Worm (Caenorhabditis elegans) whole organism, L2 larva: ENCODE data around the gene rsks-1.
A peak's percentile ranks its signal among the peaks of the same experiment; 100 is the strongest.

Experiments
- ZK546.5 ChIP-seq: sonication (generic microtip); optimal IDR thresholded peaks from 2 replicates; lab custom pipeline; 2017; ENCODE audit warnings: missing biosample characterization, missing genetic modification characterization
- aly-2 ChIP-seq: fragments of 150-350 bp; optimal IDR thresholded peaks from 2 replicates; lab custom pipeline; 2014; ENCODE audit warnings: missing biosample characterization, missing genetic modification characterization
- mab-5 ChIP-seq: fragments of 150-350 bp; optimal IDR thresholded peaks from 2 replicates; lab custom pipeline; 2014; ENCODE audit warnings: missing biosample characterization, missing genetic modification characterization
- nhr-237 ChIP-seq: fragments of 150-350 bp; optimal IDR thresholded peaks from 2 replicates; lab custom pipeline; 2014; ENCODE audit warnings: missing biosample characterization, missing genetic modification characterization
- skn-1 ChIP-seq: sonication (generic microtip); optimal IDR thresholded peaks from 2 replicates; lab custom pipeline; 2017; ENCODE audit warnings: missing biosample characterization, missing genetic modification characterization
- sma-3 ChIP-seq: sonication (generic microtip); optimal IDR thresholded peaks from 2 replicates; lab custom pipeline; 2016; ENCODE audit warnings: missing genetic modification reagents, missing genetic modification characterization, missing compliant biosample characterization
- unc-39 ChIP-seq: fragments of 150-350 bp; optimal IDR thresholded peaks from 2 replicates; lab custom pipeline; 2014; ENCODE audit warnings: missing biosample characterization, missing genetic modification characterization
- ztf-11 ChIP-seq: sonication (generic microtip); optimal IDR thresholded peaks from 2 replicates; lab custom pipeline; 2017; ENCODE audit warnings: missing biosample characterization, missing genetic modification characterization

DNA sequence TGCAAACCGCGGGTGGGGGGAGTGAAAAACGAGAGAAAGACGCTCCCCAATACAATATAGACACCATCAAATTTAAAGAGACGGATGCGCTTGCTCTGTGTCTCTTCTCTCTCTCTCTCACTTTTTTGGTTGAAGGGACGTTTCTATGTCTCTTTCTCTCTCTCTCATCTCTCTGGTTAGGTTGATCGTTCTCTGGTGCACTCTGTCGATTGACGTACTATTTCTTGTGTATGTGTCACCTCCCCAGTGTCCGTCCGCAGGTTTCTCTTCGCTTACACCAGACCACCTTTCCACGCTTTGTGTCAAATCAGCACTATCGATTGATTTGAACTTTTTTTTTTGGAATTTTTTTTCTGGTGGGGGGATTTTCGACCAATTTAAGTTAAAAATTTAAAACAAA lies 1.5 kb upstream of the rsks-1 start:
- TF ChIP-seq aly-2 (tag; lab: Kevin White, UChicago) (no peak), ZK546.5 (tag; lab: Kevin White, UChicago) (no peak), unc-39 (tag; lab: Kevin White, UChicago) (no peak), skn-1 (tag; lab: Kevin White, UChicago) (no peak), sma-3 (GFP tag; lab: Kevin White, UChicago) (peak; percentile 62), mab-5 (tag; lab: Kevin White, UChicago) (no peak), ztf-11 (no peak), nhr-237 (tag; lab: Kevin White, UChicago) (no peak)
